Fruit fly (Drosophila melanogaster) whole organism, prepupa: ENCODE measurements around the gene CG42710.

ENCODE experiments used
- Blimp-1 ChIP-seq: fragments of 200-800 bp; sonication (Bioruptor generic); optimal IDR thresholded peaks from 3 replicates; lab custom pipeline; 2017; ENCODE audit warnings: missing biosample characterization, missing genetic modification characterization, mild to moderate bottlenecking, moderate library complexity, missing genetic modification reagents
- CG10631 ChIP-seq: fragments of 200-800 bp; sonication (Bioruptor generic); optimal IDR thresholded peaks from 2 replicates; lab custom pipeline; 2016; ENCODE audit warnings: missing biosample characterization, missing genetic modification characterization
- CG11762 ChIP-seq: fragments of 200-800 bp; sonication (Bioruptor generic); optimal IDR thresholded peaks from 3 replicates; lab custom pipeline; 2016; ENCODE audit warnings: missing biosample characterization, missing genetic modification characterization; ENCODE audit not compliant: insufficient read depth
- CG11902 ChIP-seq: fragments of 200-800 bp; sonication (Bioruptor generic); optimal IDR thresholded peaks from 3 replicates; lab custom pipeline; 2016; ENCODE audit warnings: missing biosample characterization, missing genetic modification characterization
- CG16779 ChIP-seq: fragments of 200-800 bp; sonication (Bioruptor generic); optimal IDR thresholded peaks from 3 replicates; lab custom pipeline; 2017; ENCODE audit warnings: missing biosample characterization, mild to moderate bottlenecking, missing genetic modification characterization
- CG3032 ChIP-seq: fragments of 200-800 bp; optimal IDR thresholded peaks from 2 replicates; lab custom pipeline; 2019; ENCODE audit warnings: missing biosample characterization, mild to moderate bottlenecking, missing genetic modification characterization, moderate library complexity
- CG31627 ChIP-seq: fragments of 200-800 bp; sonication (Bioruptor generic); optimal IDR thresholded peaks from 3 replicates; lab custom pipeline; 2016; ENCODE audit warnings: missing biosample characterization, missing genetic modification characterization
- CG32006 ChIP-seq: fragments of 200-800 bp; sonication (Bioruptor generic); optimal IDR thresholded peaks from 3 replicates; lab custom pipeline; 2017; ENCODE audit warnings: missing biosample characterization, mild to moderate bottlenecking, missing genetic modification characterization
- CG34406 ChIP-seq: fragments of 200-800 bp; sonication (Bioruptor generic); optimal IDR thresholded peaks from 3 replicates; lab custom pipeline; 2016; ENCODE audit warnings: missing biosample characterization, missing genetic modification characterization
- CG4318 ChIP-seq: fragments of 200-800 bp; sonication (Bioruptor generic); optimal IDR thresholded peaks from 3 replicates; lab custom pipeline; 2017; ENCODE audit warnings: missing biosample characterization, mild to moderate bottlenecking, missing genetic modification characterization
- CG6163 ChIP-seq: fragments of 200-800 bp; sonication (Bioruptor generic); IDR thresholded peaks from 3 replicates; pipeline ENCODE4 v1.3.6; 2022; ENCODE audit warnings: missing biosample characterization, missing genetic modification characterization
- CG6276 ChIP-seq: fragments of 200-800 bp; sonication (Bioruptor generic); optimal IDR thresholded peaks from 2 replicates; lab custom pipeline; 2017; ENCODE audit warnings: missing biosample characterization, mild to moderate bottlenecking, missing genetic modification characterization
- CG6808 ChIP-seq: fragments of 200-800 bp; sonication (Bioruptor generic); optimal IDR thresholded peaks from 3 replicates; lab custom pipeline; 2017; ENCODE audit warnings: missing biosample characterization, missing genetic modification characterization, mild to moderate bottlenecking, moderate library complexity, missing genetic modification reagents
- CG9139 ChIP-seq: fragments of 200-800 bp; sonication (Bioruptor generic); optimal IDR thresholded peaks from 3 replicates; lab custom pipeline; 2017; ENCODE audit warnings: missing biosample characterization, mild to moderate bottlenecking, missing genetic modification characterization
- Eip78C ChIP-seq: fragments of 200-800 bp; sonication (Bioruptor generic); peaks from one replicate; lab custom pipeline; 2016; ENCODE audit warnings: missing biosample characterization, missing genetic modification characterization
- Ets21C ChIP-seq: fragments of 200-800 bp; sonication (Bioruptor generic); optimal IDR thresholded peaks from 3 replicates; lab custom pipeline; 2016; ENCODE audit warnings: missing biosample characterization, missing genetic modification characterization
- Gug ChIP-seq: fragments of 200-800 bp; sonication (Bioruptor generic); IDR thresholded peaks from 2 replicates; pipeline ENCODE4 v1.3.6; 2022; ENCODE audit warnings: missing biosample characterization, missing genetic modification characterization
- Hr38 ChIP-seq: sonication (Bioruptor generic); optimal IDR thresholded peaks from 2 replicates; lab custom pipeline; 2016; ENCODE audit warnings: missing biosample characterization, missing genetic modification characterization
- Hr39 ChIP-seq: fragments of 200-800 bp; sonication (Bioruptor generic); optimal IDR thresholded peaks from 2 replicates; lab custom pipeline; 2016; ENCODE audit warnings: missing biosample characterization, missing genetic modification characterization
- Hr4 ChIP-seq: fragments of 200-800 bp; sonication (Bioruptor generic); optimal IDR thresholded peaks from 3 replicates; lab custom pipeline; 2016; ENCODE audit warnings: missing biosample characterization, missing genetic modification characterization
- OdsH ChIP-seq: fragments of 200-800 bp; sonication (Bioruptor generic); optimal IDR thresholded peaks from 3 replicates; lab custom pipeline; 2016; ENCODE audit warnings: missing biosample characterization, missing genetic modification characterization
- Sox102F ChIP-seq: fragments of 200-800 bp; sonication (Bioruptor generic); optimal IDR thresholded peaks from 2 replicates; lab custom pipeline; 2016; ENCODE audit warnings: missing biosample characterization, mild to moderate bottlenecking, missing genetic modification characterization
- achi ChIP-seq: fragments of 200-800 bp; sonication (Bioruptor generic); optimal IDR thresholded peaks from 3 replicates; lab custom pipeline; 2016; ENCODE audit warnings: missing biosample characterization, missing genetic modification characterization
- dsx ChIP-seq: fragments of 200-800 bp; optimal IDR thresholded peaks from 3 replicates; lab custom pipeline; 2019; ENCODE audit warnings: missing biosample characterization, mild to moderate bottlenecking, missing genetic modification characterization, moderate library complexity; ENCODE audit not compliant: poor library complexity, severe bottlenecking
- fd59A ChIP-seq: fragments of 200-800 bp; sonication (Bioruptor generic); optimal IDR thresholded peaks from 2 replicates; lab custom pipeline; 2017; ENCODE audit warnings: missing biosample characterization, mild to moderate bottlenecking, missing genetic modification characterization, missing genetic modification reagents
- fd85E ChIP-seq: fragments of 200-800 bp; sonication (Bioruptor generic); optimal IDR thresholded peaks from 3 replicates; lab custom pipeline; 2016; ENCODE audit warnings: missing biosample characterization, missing genetic modification characterization
- fkh ChIP-seq: fragments of 200-800 bp; sonication (Bioruptor generic); optimal IDR thresholded peaks from 3 replicates; lab custom pipeline; 2017; ENCODE audit warnings: missing biosample characterization, mild to moderate bottlenecking, missing genetic modification characterization, moderate library complexity
- lz ChIP-seq: fragments of 200-800 bp; sonication (Bioruptor generic); optimal IDR thresholded peaks from 3 replicates; lab custom pipeline; 2016; ENCODE audit warnings: missing biosample characterization, missing genetic modification characterization
- net ChIP-seq: fragments of 200-800 bp; sonication (Bioruptor generic); optimal IDR thresholded peaks from 3 replicates; lab custom pipeline; 2016; ENCODE audit warnings: missing biosample characterization, missing genetic modification characterization
- pdm3 ChIP-seq: fragments of 200-800 bp; sonication (Bioruptor generic); optimal IDR thresholded peaks from 3 replicates; lab custom pipeline; 2016; ENCODE audit warnings: missing biosample characterization, missing genetic modification characterization
- spab ChIP-seq: fragments of 200-800 bp; sonication (Bioruptor generic); optimal IDR thresholded peaks from 2 replicates; lab custom pipeline; 2017; ENCODE audit warnings: missing biosample characterization, mild to moderate bottlenecking, missing genetic modification characterization, missing genetic modification reagents
- vri ChIP-seq: fragments of 200-800 bp; sonication (Bioruptor generic); optimal IDR thresholded peaks from 3 replicates; lab custom pipeline; 2016; ENCODE audit warnings: missing biosample characterization, mild to moderate bottlenecking, missing genetic modification characterization

Gene CG42710

dm6 chr2L:8735572-8735996 lies 46.7 kb downstream of the CG42710 start (continued):
- TF ChIP-seq vri (GFP tag; lab: Kevin White, UChicago) (peak; percentile 95), CG31627 (GFP tag; lab: Kevin White, UChicago) (no peak), CG11902 (GFP tag; lab: Kevin White, UChicago) (no peak), Ets21C (GFP tag; lab: Kevin White, UChicago) (peak; percentile 1), Hr38 (no peak), CG3032 (tag; lab: Kevin White, UChicago) (no peak), CG10631 (no peak), CG4318 (GFP tag; lab: Kevin White, UChicago) (no peak), CG32006 (no peak), fd85E (GFP tag; lab: Kevin White, UChicago) (peak; percentile 37), Gug (no peak), Blimp-1 (no peak), achi (GFP tag; lab: Kevin White, UChicago) (no peak), CG34406 (GFP tag; lab: Kevin White, UChicago) (no peak), CG6808 (GFP tag; lab: Kevin White, UChicago) (peak; percentile 19)

- no peak for TF ChIP-seq Ets21C (GFP tag; lab: Kevin White, UChicago)
- TF ChIP-seq Blimp-1: peak; percentile 34
- TF ChIP-seq Sox102F (GFP tag; lab: Kevin White, UChicago): no peak
- no peak for TF ChIP-seq dsx
These were observed 47.3 kb downstream of the CG42710 start for dm6 chr2L:8734998-8735397.

- TF ChIP-seq net: no peak
- peak; percentile 65 for TF ChIP-seq fkh (GFP tag; lab: Kevin White, UChicago)
These were observed 48.0 kb downstream of the CG42710 start for dm6 chr2L:8734304-8734703.

dm6 chr2L:8732702-8733101 lies 49.6 kb downstream of the CG42710 start:
- TF ChIP-seq lz (GFP tag; lab: Kevin White, UChicago) (no peak), spab (GFP tag; lab: Kevin White, UChicago) (no peak), CG31627 (GFP tag; lab: Kevin White, UChicago) (peak; percentile 8), CG6276 (GFP tag; lab: Kevin White, UChicago) (no peak), Hr39 (GFP tag; lab: Kevin White, UChicago) (peak; percentile 8), OdsH (GFP tag; lab: Kevin White, UChicago) (peak; percentile 16), net (no peak), CG11762 (GFP tag; lab: Kevin White, UChicago) (no peak), pdm3 (GFP tag; lab: Kevin White, UChicago) (no peak), Gug (peak; percentile 12; the same call in 1 of the 2 replicates), CG6163 (peak; percentile 46; the same call in 1 of the 3 replicates), CG9139 (no peak), fd59A (no peak), dsx (no peak), CG11902 (GFP tag; lab: Kevin White, UChicago) (no peak), Eip78C (GFP tag; lab: Kevin White, UChicago) (peak; percentile 62), CG16779 (no peak), CG32006 (peak; percentile 11), Blimp-1 (no peak), Hr4 (peak; percentile 3)
- TF ChIP-seq, all 60 proteins: peak for 8
